Fruit fly (Drosophila melanogaster) whole organism: Measurements from ENCODE around the gene CG7379.

Experiments
- pan ChIP-seq: fragments of >200 bp; optimal IDR thresholded peaks from 2 replicates; lab custom pipeline; 2017
- usp ChIP-seq: fragments of >200 bp; optimal IDR thresholded peaks from 2 replicates; lab custom pipeline; 2017; ENCODE audit warnings: missing biosample characterization, missing genetic modification characterization, mixed read lengths

DNA sequence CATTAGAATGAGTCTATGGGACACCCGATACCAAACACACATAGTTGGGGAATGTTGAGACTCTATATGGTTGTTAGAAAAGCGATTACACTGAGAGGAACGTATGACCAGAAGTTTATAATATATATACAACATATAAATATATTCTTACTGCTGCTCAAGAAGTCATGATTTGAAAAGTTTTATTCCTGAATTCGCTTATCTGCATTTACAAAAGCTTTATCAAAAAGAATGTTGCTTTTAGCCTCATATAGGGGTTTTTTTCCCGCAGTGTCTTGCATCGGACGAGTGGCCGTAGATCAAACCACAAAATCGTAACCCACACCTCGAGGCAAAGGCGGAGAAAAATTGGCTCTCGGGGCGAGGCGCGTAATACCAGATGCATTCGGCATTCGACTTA lies 10.3 kb downstream of the CG7379 start:
- TF ChIP-seq usp (no peak), pan (no peak)
